Fruit fly (Drosophila melanogaster) whole organism, pupa: ENCODE data around the gene Mst27D.

Source experiments
- CG10348 ChIP-seq: fragments of 200-800 bp; sonication (Bioruptor generic); IDR thresholded peaks from 2 replicates; pipeline ENCODE4 v1.3.6; 2022; ENCODE audit warnings: missing biosample characterization, missing genetic modification characterization
- CG12605 ChIP-seq: fragments of 200-800 bp; sonication (Bioruptor generic); IDR thresholded peaks from 2 replicates; pipeline ENCODE4 v1.3.6; 2022; ENCODE audit warnings: missing biosample characterization, missing genetic modification characterization
- CG13204 ChIP-seq: fragments of 200-800 bp; sonication (Bioruptor generic); optimal IDR thresholded peaks from 2 replicates; lab custom pipeline; 2018; ENCODE audit warnings: missing biosample characterization, mild to moderate bottlenecking, missing genetic modification characterization, moderate library complexity
- CG14655 ChIP-seq: fragments of 200-800 bp; sonication (Bioruptor generic); optimal IDR thresholded peaks from 3 replicates; lab custom pipeline; 2017; ENCODE audit warnings: mild to moderate bottlenecking, missing biosample characterization, missing genetic modification reagents, missing genetic modification characterization
- CG15710 ChIP-seq: fragments of 200-800 bp; sonication (Bioruptor generic); optimal IDR thresholded peaks from 2 replicates; lab custom pipeline; 2018; ENCODE audit warnings: missing biosample characterization, mild to moderate bottlenecking, missing genetic modification characterization, moderate library complexity
- CG17806 ChIP-seq: fragments of 200-800 bp; sonication (Bioruptor generic); optimal IDR thresholded peaks from 2 replicates; lab custom pipeline; 2018; ENCODE audit warnings: missing biosample characterization, mild to moderate bottlenecking, missing genetic modification characterization, moderate library complexity
- CG32121 ChIP-seq: fragments of 200-800 bp; sonication (Bioruptor generic); IDR thresholded peaks from 2 replicates; pipeline ENCODE4 v1.3.6; 2022; ENCODE audit warnings: missing biosample characterization, missing genetic modification characterization
- CG34367 ChIP-seq: fragments of 200-800 bp; sonication (Bioruptor generic); optimal IDR thresholded peaks from 2 replicates; lab custom pipeline; 2018; ENCODE audit warnings: missing biosample characterization, mild to moderate bottlenecking, missing genetic modification characterization
- CG4496 ChIP-seq: fragments of 200-800 bp; sonication (Bioruptor generic); IDR thresholded peaks from 3 replicates; pipeline ENCODE4 v1.3.6; 2022; ENCODE audit warnings: missing biosample characterization, missing genetic modification characterization
- CG8159 ChIP-seq: fragments of 200-800 bp; sonication (Bioruptor generic); optimal IDR thresholded peaks from 3 replicates; lab custom pipeline; 2018; ENCODE audit warnings: missing biosample characterization, mild to moderate bottlenecking, missing genetic modification characterization, moderate library complexity
- CG8301 ChIP-seq: fragments of 200-800 bp; sonication (Bioruptor generic); optimal IDR thresholded peaks from 2 replicates; lab custom pipeline; 2018; ENCODE audit warnings: missing biosample characterization, mild to moderate bottlenecking, missing genetic modification characterization
- CG9948 ChIP-seq: fragments of 200-800 bp; sonication (Bioruptor generic); optimal IDR thresholded peaks from 2 replicates; lab custom pipeline; 2018; ENCODE audit warnings: missing biosample characterization, mild to moderate bottlenecking, missing genetic modification characterization, moderate library complexity
- D1 ChIP-seq: fragments of 200-800 bp; sonication (Bioruptor generic); optimal IDR thresholded peaks from 2 replicates; lab custom pipeline; 2018; ENCODE audit warnings: missing biosample characterization, mild to moderate bottlenecking, missing genetic modification characterization, moderate library complexity
- EcR ChIP-seq: fragments of 200-800 bp; sonication (Bioruptor generic); optimal IDR thresholded peaks from 3 replicates; lab custom pipeline; 2019; ENCODE audit warnings: missing biosample characterization, missing genetic modification characterization, mild to moderate bottlenecking, moderate library complexity, missing genetic modification reagents
- Ets98B ChIP-seq: fragments of 200-800 bp; sonication (Bioruptor generic); IDR thresholded peaks from 2 replicates; pipeline ENCODE4 v1.3.6; 2022; ENCODE audit warnings: missing biosample characterization, missing genetic modification characterization
- Pif1A ChIP-seq: fragments of 200-800 bp; sonication (Bioruptor generic); optimal IDR thresholded peaks from 3 replicates; lab custom pipeline; 2016; ENCODE audit warnings: missing biosample characterization, missing genetic modification characterization
- Pif1B ChIP-seq: fragments of 200-800 bp; sonication (Bioruptor generic); optimal IDR thresholded peaks from 3 replicates; lab custom pipeline; 2016; ENCODE audit warnings: missing biosample characterization, missing genetic modification characterization
- Snoo ChIP-seq: fragments of 200-800 bp; sonication (Bioruptor generic); optimal IDR thresholded peaks from 3 replicates; lab custom pipeline; 2017; ENCODE audit warnings: missing biosample characterization, mild to moderate bottlenecking, missing genetic modification characterization, inconsistent platforms
- fd96Ca ChIP-seq: fragments of 200-800 bp; sonication (Bioruptor generic); IDR thresholded peaks from 3 replicates; pipeline ENCODE4 v1.3.6; 2022; ENCODE audit warnings: missing biosample characterization, missing genetic modification characterization
- gl ChIP-seq: fragments of 200-800 bp; sonication (Bioruptor generic); optimal IDR thresholded peaks from 2 replicates; lab custom pipeline; 2018; ENCODE audit warnings: missing biosample characterization, mild to moderate bottlenecking, missing genetic modification characterization
- rn ChIP-seq: fragments of 200-800 bp; sonication (Bioruptor generic); IDR thresholded peaks from 2 replicates; pipeline ENCODE4 v1.3.6; 2022; ENCODE audit warnings: missing biosample characterization, missing genetic modification characterization

Mst27D gene

dm6 chr2L:7049009-7049647 is 11.5 kb downstream of the Mst27D start:
- TF ChIP-seq CG12605 (GFP tag; lab: Robert Waterston, UW) (peak; percentile 72), fd96Ca (GFP tag; lab: Robert Waterston, UW) (peak; percentile 50; the same call in 1 of the 3 replicates), CG34367 (tag; lab: Kevin White, UChicago) (no peak), gl (peak; percentile 18), D1 (peak; percentile 49), CG32121 (GFP tag; lab: Robert Waterston, UW) (peak; percentile 22; the same call in 1 of the 2 replicates), EcR (GFP tag; lab: Kevin White, UChicago) (peak; percentile 79), rn (GFP tag; lab: Robert Waterston, UW) (no peak), Snoo (tag; lab: Kevin White, UChicago) (peak; percentile 4), Pif1B (GFP tag; lab: Kevin White, UChicago) (peak; percentile 51), CG8159 (tag; lab: Kevin White, UChicago) (peak; percentile 11), Pif1A (GFP tag; lab: Kevin White, UChicago) (peak; percentile 22), CG13204 (no peak), Ets98B (GFP tag; lab: Robert Waterston, UW) (peak; percentile 44; the same call in 1 of the 2 replicates), CG4496 (peak; percentile 46; the same call in 1 of the 3 replicates)

- TF ChIP-seq CG8301 (tag; lab: Kevin White, UChicago) (no peak), CG13204 (no peak), D1 (no peak)
- TF ChIP-seq, all 21 proteins: peak for 0
Observed at dm6 chr2L:7047703-7048102, 12.9 kb downstream of the Mst27D start.

dm6 chr2L:7043039-7043905 is 17.4 kb downstream of the Mst27D start:
- TF ChIP-seq CG14655 (GFP tag; lab: Kevin White, UChicago) (peak; percentile 69), fd96Ca (GFP tag; lab: Robert Waterston, UW) (peak; percentile 34; the same call in 2 of the 3 replicates), CG10348 (GFP tag; lab: Robert Waterston, UW) (no peak), CG9948 (tag; lab: Kevin White, UChicago) (peak; percentile 20), CG8301 (tag; lab: Kevin White, UChicago) (peak; percentile 72), CG34367 (tag; lab: Kevin White, UChicago) (no peak), Pif1A (GFP tag; lab: Kevin White, UChicago) (peak; percentile 57), CG4496 (peak; percentile 32; the same call in 1 of the 3 replicates), CG15710 (tag; lab: Kevin White, UChicago) (peak; percentile 19), gl (no peak), CG8159 (tag; lab: Kevin White, UChicago) (peak; percentile 52), Pif1B (GFP tag; lab: Kevin White, UChicago) (peak; percentile 26), rn (GFP tag; lab: Robert Waterston, UW) (no peak), Ets98B (GFP tag; lab: Robert Waterston, UW) (peak; percentile 38; the same call in 1 of the 2 replicates), Snoo (tag; lab: Kevin White, UChicago) (peak; percentile 30)

- peak; percentile 65 for TF ChIP-seq CG8301 (tag; lab: Kevin White, UChicago)
- peak; percentile 46 for TF ChIP-seq Ets98B (GFP tag; lab: Robert Waterston, UW)
- no peak for TF ChIP-seq CG13204
- TF ChIP-seq fd96Ca (GFP tag; lab: Robert Waterston, UW) = peak; percentile 70
- peak; percentile 62 for TF ChIP-seq Pif1B (GFP tag; lab: Kevin White, UChicago)
- peak; percentile 18 for TF ChIP-seq CG17806 (tag; lab: Kevin White, UChicago)
- TF ChIP-seq CG15710 (tag; lab: Kevin White, UChicago) = peak; percentile 17
- peak; percentile 30 for TF ChIP-seq D1
- peak; percentile 40; the same call in 1 of the 2 replicates for TF ChIP-seq rn (GFP tag; lab: Robert Waterston, UW)
- peak; percentile 75 for TF ChIP-seq CG14655 (GFP tag; lab: Kevin White, UChicago)
- TF ChIP-seq CG10348 (GFP tag; lab: Robert Waterston, UW) = no peak
- no peak for TF ChIP-seq gl
- no peak for TF ChIP-seq CG34367 (tag; lab: Kevin White, UChicago)
- TF ChIP-seq CG8159 (tag; lab: Kevin White, UChicago) = peak; percentile 15
- TF ChIP-seq CG12605 (GFP tag; lab: Robert Waterston, UW) = peak; percentile 75; the same call in 1 of the 2 replicates
- peak; percentile 29 for TF ChIP-seq CG9948 (tag; lab: Kevin White, UChicago)
- TF ChIP-seq EcR (GFP tag; lab: Kevin White, UChicago) = no peak
- peak; percentile 66 for TF ChIP-seq CG4496
- TF ChIP-seq Snoo (tag; lab: Kevin White, UChicago) = peak; percentile 9
- TF ChIP-seq Pif1A (GFP tag; lab: Kevin White, UChicago) = peak; percentile 63
- peak; percentile 81 for TF ChIP-seq CG32121 (GFP tag; lab: Robert Waterston, UW)
Observed at dm6 chr2L:7042150-7042811, 18.4 kb downstream of the Mst27D start.

- TF ChIP-seq rn (GFP tag; lab: Robert Waterston, UW) (peak; percentile 30; the same call in 1 of the 2 replicates), CG34367 (tag; lab: Kevin White, UChicago) (no peak), CG8159 (tag; lab: Kevin White, UChicago) (peak; percentile 39), Pif1B (GFP tag; lab: Kevin White, UChicago) (peak; percentile 17), CG17806 (tag; lab: Kevin White, UChicago) (peak; percentile 33), CG9948 (tag; lab: Kevin White, UChicago) (peak; percentile 49), Ets98B (GFP tag; lab: Robert Waterston, UW) (peak; percentile 67), D1 (no peak), CG12605 (GFP tag; lab: Robert Waterston, UW) (no peak), CG15710 (tag; lab: Kevin White, UChicago) (peak; percentile 5), CG8301 (tag; lab: Kevin White, UChicago) (peak; percentile 58), gl (no peak), CG32121 (GFP tag; lab: Robert Waterston, UW) (peak; percentile 77), CG14655 (GFP tag; lab: Kevin White, UChicago) (peak; percentile 67), CG4496 (peak; percentile 78), Snoo (tag; lab: Kevin White, UChicago) (peak; percentile 66), fd96Ca (GFP tag; lab: Robert Waterston, UW) (peak; percentile 60; the same call in 1 of the 3 replicates), Pif1A (GFP tag; lab: Kevin White, UChicago) (peak; percentile 71)
Observed at dm6 chr2L:7039342-7039684, 21.3 kb downstream of the Mst27D start.
